Worm (Caenorhabditis elegans): Measurements from ENCODE around the gene Y60C6A.2.

DNA sequence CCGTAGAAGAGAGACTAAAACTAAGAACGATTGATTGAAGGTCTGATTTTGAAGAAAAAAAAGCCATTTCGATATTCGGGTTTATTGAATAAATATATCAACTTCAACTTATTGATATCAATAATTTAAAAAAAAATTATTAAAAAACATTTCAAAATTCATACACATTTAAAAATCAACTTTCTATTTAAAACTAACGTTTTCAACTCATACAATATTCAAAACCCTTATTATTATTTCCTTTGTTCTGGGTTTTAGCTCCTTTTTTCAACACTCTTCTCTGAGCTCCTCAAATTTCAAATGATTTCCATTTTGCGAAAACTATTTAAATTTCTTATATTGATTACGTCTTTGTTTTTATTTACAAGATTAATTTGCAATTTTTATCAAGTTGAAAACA lies 40.0 kb downstream of the Y60C6A.2 start, which contains the start of gene C18G1.7:
- TF ChIP-seq klf-2 (GFP tag; conservative IDR thresholded peaks at IDR 0.05) (no peak), flt-1 (GFP tag; IDR thresholded peaks at IDR 0.05) (no peak), ztf-29 (GFP tag; IDR thresholded peaks at IDR 0.05) (no peak)

Measured in whole organism, midembryonic.